Worm (Caenorhabditis elegans) whole organism, mixed stage, embryonic: ENCODE results near the gene otpl-4.

ENCODE experiments used
- blmp-1 ChIP-seq: fragments of 150-350 bp; optimal IDR thresholded peaks from 2 replicates; lab custom pipeline; 2014; ENCODE audit warnings: missing biosample characterization, missing genetic modification characterization
- ceh-39 ChIP-seq: fragments of 150-350 bp; optimal IDR thresholded peaks from 2 replicates; lab custom pipeline; 2014; ENCODE audit warnings: missing biosample characterization, missing genetic modification characterization
- ces-1 ChIP-seq: fragments of 150-350 bp; optimal IDR thresholded peaks from 2 replicates; lab custom pipeline; 2014; ENCODE audit warnings: missing biosample characterization, missing genetic modification reagents, missing genetic modification characterization
- elt-3 ChIP-seq: fragments of 150-350 bp; optimal IDR thresholded peaks from 2 replicates; lab custom pipeline; 2014; ENCODE audit warnings: missing biosample characterization, missing genetic modification characterization
- lin-13 ChIP-seq: fragments of 150-350 bp; optimal IDR thresholded peaks from 2 replicates; lab custom pipeline; 2014; ENCODE audit warnings: missing biosample characterization, missing genetic modification characterization
- lsy-2 ChIP-seq: fragments of 150-350 bp; optimal IDR thresholded peaks from 2 replicates; lab custom pipeline; 2014; ENCODE audit warnings: missing biosample characterization, missing genetic modification characterization
- mep-1 ChIP-seq: fragments of 150-350 bp; optimal IDR thresholded peaks from 2 replicates; lab custom pipeline; 2017; ENCODE audit warnings: missing biosample characterization, missing genetic modification reagents, missing genetic modification characterization, inconsistent platforms
- nhr-2 ChIP-seq: fragments of 150-350 bp; optimal IDR thresholded peaks from 2 replicates; lab custom pipeline; 2014; ENCODE audit warnings: missing biosample characterization, missing genetic modification characterization
- nhr-237 ChIP-seq: fragments of 150-350 bp; optimal IDR thresholded peaks from 2 replicates; lab custom pipeline; 2014; ENCODE audit warnings: missing biosample characterization, missing genetic modification characterization
- nhr-28 ChIP-seq: fragments of 150-350 bp; optimal IDR thresholded peaks from 2 replicates; lab custom pipeline; 2014; ENCODE audit warnings: missing biosample characterization, missing genetic modification characterization
- nhr-76 ChIP-seq: sonication (generic microtip); optimal IDR thresholded peaks from 2 replicates; lab custom pipeline; 2017; ENCODE audit warnings: missing biosample characterization, missing genetic modification characterization
- snpc-4 ChIP-seq: fragments of 150-350 bp; optimal IDR thresholded peaks from 2 replicates; lab custom pipeline; 2014; ENCODE audit warnings: missing biosample characterization, missing genetic modification characterization
- unc-39 ChIP-seq: fragments of 150-350 bp; optimal IDR thresholded peaks from 2 replicates; lab custom pipeline; 2014; ENCODE audit warnings: missing biosample characterization, missing genetic modification characterization
- unc-62 ChIP-seq: fragments of 150-350 bp; optimal IDR thresholded peaks from 2 replicates; lab custom pipeline; 2014; ENCODE audit warnings: missing biosample characterization, missing genetic modification reagents, missing genetic modification characterization

- no peak for TF ChIP-seq elt-3 (tag; lab: Kevin White, UChicago)
- no peak for TF ChIP-seq nhr-237 (tag; lab: Kevin White, UChicago)
- no peak for TF ChIP-seq ces-1 (GFP tag; lab: Kevin White, UChicago)
- TF ChIP-seq lsy-2 (tag; lab: Kevin White, UChicago) = no peak
- no peak for TF ChIP-seq lin-13 (tag; lab: Kevin White, UChicago)
- TF ChIP-seq blmp-1 = no peak
- no peak for TF ChIP-seq unc-62
- TF ChIP-seq nhr-28 (tag; lab: Kevin White, UChicago) = no peak
- TF ChIP-seq unc-39 = no peak
- no peak for TF ChIP-seq nhr-2 (tag; lab: Kevin White, UChicago)
- TF ChIP-seq ceh-39 = no peak
- no peak for TF ChIP-seq mep-1 (tag; lab: Kevin White, UChicago)
- TF ChIP-seq snpc-4 (tag; lab: Kevin White, UChicago) = no peak
- no peak for TF ChIP-seq nhr-76 (tag; lab: Kevin White, UChicago)
These were observed 7.9 kb upstream of the otpl-4 start, which contains the start of gene otpl-5 for ce11 chrV:8529219-8529618.
